Worm (Caenorhabditis elegans) whole organism, L1 larva: ENCODE results near the gene pgl-2.
A peak's percentile ranks its signal among the peaks of the same experiment; 100 is the strongest.

Experiments
- alr-1 ChIP-seq: fragments of 200-800 bp; sonication (Bioruptor generic); optimal IDR thresholded peaks from 2 replicates; lab custom pipeline; 2018; ENCODE audit warnings: borderline replicate concordance, mild to moderate bottlenecking, missing genetic modification characterization, missing compliant biosample characterization
- ama-1 ChIP-seq: fragments of 150-350 bp; optimal IDR thresholded peaks from 2 replicates; lab custom pipeline; 2014
- ces-1 ChIP-seq: fragments of 150-350 bp; optimal IDR thresholded peaks from 2 replicates; lab custom pipeline; 2014; ENCODE audit warnings: missing biosample characterization, missing genetic modification reagents, missing genetic modification characterization
- egl-27 ChIP-seq, 2 experiments: fragments of 150-350 bp in 1 of 2; sonication (generic microtip); optimal IDR thresholded peaks; 3 replicates each; lab custom pipeline; 2017 to 2018; ENCODE audit warnings: missing biosample characterization in 2 of 2, missing genetic modification characterization in 2 of 2, missing genetic modification reagents in 2 of 2
- isw-1 ChIP-seq: fragments of 200-800 bp; sonication (Bioruptor generic); IDR thresholded peaks from 2 replicates; pipeline ENCODE4 v1.3.6; 2022; ENCODE audit warnings: missing genetic modification characterization, missing compliant biosample characterization
- lsy-2 ChIP-seq, 2 experiments: fragments of 150-350 bp; optimal IDR thresholded peaks; 2 replicates each; lab custom pipeline; 2014; ENCODE audit warnings: missing biosample characterization in 2 of 2, missing genetic modification characterization in 2 of 2
- nhr-11 ChIP-seq: fragments of 150-350 bp; optimal IDR thresholded peaks from 2 replicates; lab custom pipeline; 2014; ENCODE audit warnings: missing biosample characterization, missing genetic modification characterization
- nhr-12 ChIP-seq: sonication (generic microtip); optimal IDR thresholded peaks from 2 replicates; lab custom pipeline; 2017; ENCODE audit warnings: missing biosample characterization, missing genetic modification characterization
- pag-3 ChIP-seq: sonication (generic microtip); optimal IDR thresholded peaks from 2 replicates; lab custom pipeline; 2017; ENCODE audit warnings: missing genetic modification characterization, mild to moderate bottlenecking, missing compliant biosample characterization, antibody characterized with exemption, borderline replicate concordance; ENCODE audit not compliant: insufficient read depth
- tbx-2 ChIP-seq: sonication (generic microtip); optimal IDR thresholded peaks from 2 replicates; lab custom pipeline; 2016; ENCODE audit warnings: missing genetic modification characterization, missing compliant biosample characterization
- unc-62 ChIP-seq: fragments of 150-350 bp; optimal IDR thresholded peaks from 2 replicates; lab custom pipeline; 2014; ENCODE audit warnings: missing biosample characterization, missing genetic modification reagents, missing genetic modification characterization

- no peak for TF ChIP-seq egl-27 (tag; optimal IDR thresholded peaks at IDR 0.05; lab: Kevin White, UChicago)
- TF ChIP-seq lsy-2 (tag; optimal IDR thresholded peaks at IDR 0.05; lab: Kevin White, UChicago), result peak; percentile 7 to 33
- TF ChIP-seq unc-62 (GFP tag; lab: Kevin White, UChicago), result no peak
- no peak for TF ChIP-seq tbx-2 (tag; lab: Kevin White, UChicago)
- TF ChIP-seq nhr-12 (tag; lab: Kevin White, UChicago), result no peak
- TF ChIP-seq nhr-11, result no peak
- no peak for TF ChIP-seq pag-3 (tag; lab: Kevin White, UChicago)
- TF ChIP-seq isw-1 (GFP tag; lab: Robert Waterston, UW), result no peak
- no peak for TF ChIP-seq ces-1 (GFP tag; lab: Kevin White, UChicago)
- TF ChIP-seq ama-1 (lab: Kevin White, UChicago), result no peak
- TF ChIP-seq alr-1 (tag; lab: Kevin White, UChicago), result no peak
Measured at ce11 chrIII:8683679-8684263, 8.5 kb upstream of the pgl-2 start, which contains the start of gene fli-1.
